Fruit fly (Drosophila melanogaster) whole organism, adult: ENCODE results near the gene CG10353.

Source experiments
- CG11617 ChIP-seq: fragments of 200-800 bp; sonication (Bioruptor generic); optimal IDR thresholded peaks from 2 replicates; lab custom pipeline; 2017; ENCODE audit warnings: mild to moderate bottlenecking, missing biosample characterization, missing genetic modification reagents, missing genetic modification characterization
- CG14711 ChIP-seq: fragments of 200-800 bp; sonication (Bioruptor generic); optimal IDR thresholded peaks from 2 replicates; lab custom pipeline; 2018; ENCODE audit warnings: missing biosample characterization, mild to moderate bottlenecking, missing genetic modification characterization, moderate library complexity
- CG1620 ChIP-seq: fragments of 200-800 bp; sonication (Bioruptor generic); optimal IDR thresholded peaks from 2 replicates; lab custom pipeline; 2016; ENCODE audit warnings: missing biosample characterization, missing genetic modification characterization
- CG5204 ChIP-seq: fragments of 200-800 bp; sonication (Bioruptor generic); optimal IDR thresholded peaks from 2 replicates; lab custom pipeline; 2016; ENCODE audit warnings: missing biosample characterization, missing genetic modification characterization
- CG7045 ChIP-seq: fragments of 200-800 bp; sonication (Bioruptor generic); optimal IDR thresholded peaks from 2 replicates; lab custom pipeline; 2017; ENCODE audit warnings: missing biosample characterization, mild to moderate bottlenecking, missing genetic modification characterization
- Clk ChIP-seq: fragments of 200-800 bp; sonication (Bioruptor generic); optimal IDR thresholded peaks from 2 replicates; lab custom pipeline; 2017; ENCODE audit warnings: missing biosample characterization, missing genetic modification characterization
- Crg-1 ChIP-seq: fragments of 200-800 bp; sonication (Bioruptor generic); optimal IDR thresholded peaks from 2 replicates; lab custom pipeline; 2016; ENCODE audit warnings: missing biosample characterization, missing genetic modification characterization
- Hr96 ChIP-seq: fragments of 200-800 bp; sonication (Bioruptor generic); optimal IDR thresholded peaks from 2 replicates; lab custom pipeline; 2016; ENCODE audit warnings: missing biosample characterization, missing genetic modification characterization
- cnc ChIP-seq, 2 experiments: fragments of >200 bp; optimal IDR thresholded peaks; 2 replicates each; lab custom pipeline; 2017
- ovo ChIP-seq: fragments of 200-800 bp; sonication (Bioruptor generic); optimal IDR thresholded peaks from 2 replicates; lab custom pipeline; 2016; ENCODE audit warnings: missing biosample characterization, missing genetic modification characterization
- tj ChIP-seq: fragments of 200-800 bp; sonication (Bioruptor generic); optimal IDR thresholded peaks from 3 replicates; lab custom pipeline; 2017; ENCODE audit warnings: missing biosample characterization, mild to moderate bottlenecking, missing genetic modification characterization, moderate library complexity
- toe ChIP-seq: fragments of 200-800 bp; sonication (Bioruptor generic); optimal IDR thresholded peaks from 2 replicates; lab custom pipeline; 2016; ENCODE audit warnings: missing biosample characterization, missing genetic modification characterization

- TF ChIP-seq Clk (GFP tag; lab: Kevin White, UChicago) (no peak), tj (GFP tag; lab: Kevin White, UChicago) (no peak), CG7045 (GFP tag; lab: Kevin White, UChicago) (no peak), Hr96 (no peak), toe (GFP tag; lab: Kevin White, UChicago) (no peak), cnc (optimal IDR thresholded peaks at IDR 0.05; lab: Kevin White, UChicago) (no peak), CG5204 (GFP tag; lab: Kevin White, UChicago) (no peak), Crg-1 (GFP tag; lab: Kevin White, UChicago) (no peak), CG11617 (GFP tag; lab: Kevin White, UChicago) (no peak), ovo (GFP tag; lab: Kevin White, UChicago) (no peak), CG14711 (tag; lab: Kevin White, UChicago) (no peak), CG1620 (GFP tag; lab: Kevin White, UChicago) (no peak)
Measured at dm6 chrX:11846049-11846718, 40.8 kb downstream of the CG10353 start, which contains the start of gene CG15740.
